Worm (Caenorhabditis elegans) whole organism, late embryonic: ENCODE results near the gene aagr-4.

ENCODE experiments used
- C08G9.2 ChIP-seq: sonication (generic microtip); optimal IDR thresholded peaks from 2 replicates; lab custom pipeline; 2016; ENCODE audit warnings: mild to moderate bottlenecking, missing genetic modification characterization, moderate library complexity, missing compliant biosample characterization
- K02D7.2 ChIP-seq: sonication (generic microtip); optimal IDR thresholded peaks from 2 replicates; lab custom pipeline; 2017; ENCODE audit warnings: mild to moderate bottlenecking, missing genetic modification characterization, missing compliant biosample characterization
- T23F11.4 ChIP-seq: fragments of 200-800 bp; sonication (Bioruptor generic); optimal IDR thresholded peaks from 2 replicates; lab custom pipeline; 2018; ENCODE audit warnings: mild to moderate bottlenecking, missing genetic modification characterization, missing compliant biosample characterization
- ahr-1 ChIP-seq: sonication (generic microtip); optimal IDR thresholded peaks from 2 replicates; lab custom pipeline; 2016; ENCODE audit warnings: missing genetic modification characterization, missing compliant biosample characterization
- ama-1 ChIP-seq: fragments of 150-350 bp; optimal IDR thresholded peaks from 2 replicates; lab custom pipeline; 2014
- ceh-18 ChIP-seq: sonication (generic microtip); optimal IDR thresholded peaks from 2 replicates; lab custom pipeline; 2016; ENCODE audit warnings: missing genetic modification characterization, missing compliant biosample characterization
- ceh-30 ChIP-seq: fragments of 150-350 bp; optimal IDR thresholded peaks from 2 replicates; lab custom pipeline; 2014; ENCODE audit warnings: missing biosample characterization, missing genetic modification characterization
- ceh-45 ChIP-seq: fragments of 200-800 bp; sonication (Bioruptor generic); IDR thresholded peaks from 2 replicates; pipeline ENCODE4 v1.3.6; 2022; ENCODE audit warnings: missing genetic modification reagents, missing genetic modification characterization, missing compliant biosample characterization
- ceh-48 ChIP-seq: sonication (generic microtip); optimal IDR thresholded peaks from 2 replicates; lab custom pipeline; 2016; ENCODE audit warnings: missing genetic modification characterization, inconsistent platforms, missing compliant biosample characterization
- che-1 ChIP-seq: sonication (generic microtip); optimal IDR thresholded peaks from 2 replicates; lab custom pipeline; 2016; ENCODE audit warnings: mild to moderate bottlenecking, missing genetic modification characterization, missing compliant biosample characterization
- dmd-4 ChIP-seq: sonication (generic microtip); optimal IDR thresholded peaks from 2 replicates; lab custom pipeline; 2016; ENCODE audit warnings: borderline replicate concordance, missing genetic modification characterization, missing compliant biosample characterization
- dve-1 ChIP-seq: sonication (generic microtip); optimal IDR thresholded peaks from 2 replicates; lab custom pipeline; 2017; ENCODE audit warnings: antibody characterized with exemption, mild to moderate bottlenecking, missing genetic modification characterization, missing compliant biosample characterization
- elt-2 ChIP-seq: sonication (generic microtip); optimal IDR thresholded peaks from 2 replicates; lab custom pipeline; 2016; ENCODE audit warnings: missing genetic modification reagents, missing genetic modification characterization, missing compliant biosample characterization
- elt-4 ChIP-seq: sonication (generic microtip); optimal IDR thresholded peaks from 2 replicates; lab custom pipeline; 2016; ENCODE audit warnings: missing genetic modification characterization, missing compliant biosample characterization
- ets-4 ChIP-seq: sonication (generic microtip); optimal IDR thresholded peaks from 2 replicates; lab custom pipeline; 2016; ENCODE audit warnings: missing genetic modification characterization, missing compliant biosample characterization
- fax-1 ChIP-seq: sonication (generic microtip); optimal IDR thresholded peaks from 2 replicates; lab custom pipeline; 2016; ENCODE audit warnings: missing genotype, missing genetic modification characterization, missing compliant biosample characterization
- fkh-10 ChIP-seq: fragments of 150-350 bp; optimal IDR thresholded peaks from 2 replicates; lab custom pipeline; 2014; ENCODE audit warnings: missing biosample characterization, missing genetic modification reagents, missing genetic modification characterization
- hlh-30 ChIP-seq: sonication (generic microtip); optimal IDR thresholded peaks from 2 replicates; lab custom pipeline; 2017; ENCODE audit warnings: antibody characterized with exemption, missing genetic modification characterization, missing compliant biosample characterization; ENCODE audit not compliant: insufficient read depth
- hlh-6 ChIP-seq: sonication (generic microtip); optimal IDR thresholded peaks from 2 replicates; lab custom pipeline; 2016; ENCODE audit warnings: missing genotype, missing genetic modification characterization, missing compliant biosample characterization
- hlh-8 ChIP-seq: sonication (generic microtip); optimal IDR thresholded peaks from 2 replicates; lab custom pipeline; 2016; ENCODE audit warnings: missing genotype, missing genetic modification characterization, missing compliant biosample characterization
- lim-6 ChIP-seq: sonication (generic microtip); optimal IDR thresholded peaks from 2 replicates; lab custom pipeline; 2016; ENCODE audit warnings: missing genetic modification characterization, missing compliant biosample characterization
- lin-11 ChIP-seq: fragments of 200-800 bp; sonication (Bioruptor generic); optimal IDR thresholded peaks from 2 replicates; lab custom pipeline; 2018; ENCODE audit warnings: mild to moderate bottlenecking, missing genetic modification characterization, missing compliant biosample characterization
- madf-2 ChIP-seq: sonication (generic microtip); optimal IDR thresholded peaks from 2 replicates; lab custom pipeline; 2017; ENCODE audit warnings: missing genetic modification characterization, missing compliant biosample characterization
- nfya-1 ChIP-seq: sonication (generic microtip); optimal IDR thresholded peaks from 2 replicates; lab custom pipeline; 2017; ENCODE audit warnings: missing genetic modification characterization, mild to moderate bottlenecking, missing compliant biosample characterization, antibody characterized with exemption, moderate library complexity
- pag-3 ChIP-seq: sonication (generic microtip); optimal IDR thresholded peaks from 2 replicates; lab custom pipeline; 2016; ENCODE audit warnings: missing compliant biosample characterization, missing genetic modification characterization, borderline replicate concordance
- pat-9 ChIP-seq: fragments of 200-800 bp; sonication (Bioruptor generic); optimal IDR thresholded peaks from 2 replicates; lab custom pipeline; 2018; ENCODE audit warnings: mild to moderate bottlenecking, missing genetic modification characterization, moderate library complexity, missing compliant biosample characterization
- pha-2 ChIP-seq: sonication (generic microtip); optimal IDR thresholded peaks from 2 replicates; lab custom pipeline; 2017; ENCODE audit warnings: mild to moderate bottlenecking, missing genetic modification characterization, missing compliant biosample characterization
- pqm-1 ChIP-seq: sonication (generic microtip); optimal IDR thresholded peaks from 2 replicates; lab custom pipeline; 2016; ENCODE audit warnings: missing genetic modification characterization, missing compliant biosample characterization
- ref-2 ChIP-seq: sonication (generic microtip); optimal IDR thresholded peaks from 2 replicates; lab custom pipeline; 2016; ENCODE audit warnings: missing genetic modification characterization, missing compliant biosample characterization
- rnt-1 ChIP-seq: sonication (generic microtip); optimal IDR thresholded peaks from 2 replicates; lab custom pipeline; 2016; ENCODE audit warnings: missing genetic modification characterization, missing compliant biosample characterization
- sox-4 ChIP-seq: sonication (generic microtip); optimal IDR thresholded peaks from 2 replicates; lab custom pipeline; 2017; ENCODE audit warnings: mild to moderate bottlenecking, missing genetic modification characterization, inconsistent platforms, missing compliant biosample characterization
- syd-9 ChIP-seq: sonication (generic microtip); optimal IDR thresholded peaks from 2 replicates; lab custom pipeline; 2016; ENCODE audit warnings: mild to moderate bottlenecking, missing genetic modification characterization, moderate library complexity, missing compliant biosample characterization
- tbx-7 ChIP-seq: sonication (generic microtip); optimal IDR thresholded peaks from 2 replicates; lab custom pipeline; 2016; ENCODE audit warnings: missing genotype, missing genetic modification characterization, missing compliant biosample characterization
- unc-3 ChIP-seq, 2 experiments: fragments of 200-800 bp in 1 of 2; sonication (Bioruptor generic) in 1 of 2; sonication (generic microtip) in 1 of 2; conservative IDR thresholded peaks in 1 of 2; optimal IDR thresholded peaks in 1 of 2; 2 replicates each; pipeline versions ENCODE4 v1.3.6 to Lab custom; 2016 to 2022; ENCODE audit warnings: missing compliant biosample characterization in 2 of 2, missing genetic modification characterization in 2 of 2, missing genetic modification reagents in 1 of 2
- unc-55 ChIP-seq: sonication (generic microtip); optimal IDR thresholded peaks from 2 replicates; lab custom pipeline; 2017; ENCODE audit warnings: missing biosample characterization, missing genetic modification reagents, missing genetic modification characterization
- unc-86 ChIP-seq: sonication (generic microtip); optimal IDR thresholded peaks from 2 replicates; lab custom pipeline; 2016; ENCODE audit warnings: missing genetic modification characterization, missing compliant biosample characterization
- zip-5 ChIP-seq: sonication (generic microtip); optimal IDR thresholded peaks from 2 replicates; lab custom pipeline; 2016; ENCODE audit warnings: missing genetic modification characterization, missing compliant biosample characterization

The aagr-4 gene

DNA sequence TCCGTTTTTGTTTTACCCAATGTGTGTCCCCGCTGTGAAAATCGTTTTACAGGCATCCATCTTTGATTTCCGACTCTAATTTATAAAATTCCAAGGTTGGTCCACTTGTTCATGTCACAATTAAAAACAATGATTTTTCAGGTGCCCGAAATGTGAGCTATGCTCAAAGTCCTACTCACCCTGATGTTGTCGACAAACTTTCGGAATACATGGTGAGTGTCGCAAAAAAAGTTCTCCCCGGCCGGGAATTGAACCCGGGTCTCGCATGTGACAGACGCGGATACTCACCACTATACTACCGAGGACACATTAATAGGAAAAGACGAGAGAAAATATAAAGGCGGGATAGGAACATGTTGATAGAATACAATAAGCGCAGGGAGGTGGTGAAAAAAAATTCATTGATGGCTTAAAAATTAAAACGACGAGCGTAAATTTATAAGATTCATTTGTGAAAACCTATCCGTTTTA is 29.2 kb downstream of the aagr-4 start, which contains the start of gene egl-17 (continued):
- peak; percentile 89 for TF ChIP-seq hlh-8 (tag; lab: Kevin White, UChicago)
- TF ChIP-seq unc-3 (GFP tag; conservative IDR thresholded peaks at IDR 0.05; lab: Robert Waterston, UW), result peak; percentile 92
- peak; percentile 90 for TF ChIP-seq unc-3 (tag; optimal IDR thresholded peaks at IDR 0.05; lab: Kevin White, UChicago)
- TF ChIP-seq hlh-6 (tag; lab: Kevin White, UChicago), result peak; percentile 92
- peak; percentile 90 for TF ChIP-seq madf-2 (tag; lab: Kevin White, UChicago)
- TF ChIP-seq ceh-48 (tag; lab: Kevin White, UChicago), result peak; percentile 78
- peak; percentile 92 for TF ChIP-seq elt-4
- TF ChIP-seq ama-1 (lab: Kevin White, UChicago), result no peak
- TF ChIP-seq hlh-30 (tag; lab: Kevin White, UChicago), result peak; percentile 91
- peak; percentile 91 for TF ChIP-seq T23F11.4
- peak; percentile 72 for TF ChIP-seq nfya-1 (tag; lab: Kevin White, UChicago)
- peak; percentile 89 for TF ChIP-seq ceh-45
- TF ChIP-seq elt-2 (tag; lab: Kevin White, UChicago), result peak; percentile 94
- TF ChIP-seq sox-4 (tag; lab: Kevin White, UChicago), result peak; percentile 93
- peak; percentile 83 for TF ChIP-seq unc-86 (tag; lab: Kevin White, UChicago)
- TF ChIP-seq lim-6 (tag; lab: Kevin White, UChicago), result peak; percentile 89
- TF ChIP-seq pag-3, result peak; percentile 75
- no peak for TF ChIP-seq ceh-30 (tag; lab: Kevin White, UChicago)
- TF ChIP-seq tbx-7 (tag; lab: Kevin White, UChicago), result peak; percentile 5
- TF ChIP-seq ahr-1 (tag; lab: Kevin White, UChicago), result peak; percentile 87
- peak; percentile 89 for TF ChIP-seq fax-1
- TF ChIP-seq pqm-1 (tag; lab: Kevin White, UChicago), result peak; percentile 71
- peak; percentile 91 for TF ChIP-seq syd-9
- TF ChIP-seq ets-4 (tag; lab: Kevin White, UChicago), result peak; percentile 76
- peak; percentile 84 for TF ChIP-seq dve-1
- TF ChIP-seq dmd-4 (tag; lab: Kevin White, UChicago), result peak; percentile 96
- TF ChIP-seq unc-55, result no peak
- peak; percentile 92 for TF ChIP-seq K02D7.2

DNA sequence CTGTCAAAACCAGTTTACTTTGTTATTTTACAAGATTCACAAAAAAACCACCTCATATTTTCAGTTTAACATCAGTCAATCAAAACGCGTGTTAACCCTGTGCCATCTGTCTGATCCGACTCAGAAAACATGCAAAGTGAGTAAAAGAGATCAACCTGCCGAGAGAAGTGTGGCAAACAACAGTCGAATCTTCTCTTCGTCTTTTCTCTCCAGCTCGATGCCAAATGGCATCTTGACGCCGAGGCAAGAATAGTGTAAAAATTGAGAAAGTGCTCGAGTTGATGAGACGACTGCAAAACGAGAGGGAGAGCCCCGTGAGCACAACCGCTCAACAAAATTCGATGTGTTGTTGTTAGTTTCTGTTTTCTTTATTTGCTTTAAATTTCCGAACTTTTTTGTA is 32.5 kb downstream of the aagr-4 start, which contains the start of gene B0310.1:
TSS of gene B0310.1 (plus strand) at position 310 of the 400 bp plus-strand sequence.
- TF ChIP-seq elt-4 (no peak), pha-2 (tag; lab: Kevin White, UChicago) (no peak), ref-2 (no peak), che-1 (tag; lab: Kevin White, UChicago) (no peak), C08G9.2 (tag; lab: Kevin White, UChicago) (no peak), unc-55 (peak; percentile 56), zip-5 (tag; lab: Kevin White, UChicago) (no peak), T23F11.4 (no peak), ceh-18 (peak; percentile 50), pat-9 (tag; lab: Kevin White, UChicago) (no peak), rnt-1 (no peak), unc-86 (tag; lab: Kevin White, UChicago) (no peak), lin-11 (tag; lab: Kevin White, UChicago) (no peak)

ce11 chrX:496795-497194 is 36.3 kb downstream of the aagr-4 start:
- no peak for TF ChIP-seq fkh-10
- TF ChIP-seq, all 69 proteins: peak for 0

ce11 chrX:498640-499039 is 38.2 kb downstream of the aagr-4 start:
- TF ChIP-seq C08G9.2 (tag; lab: Kevin White, UChicago) (no peak), zip-5 (tag; lab: Kevin White, UChicago) (no peak), ceh-30 (tag; lab: Kevin White, UChicago) (no peak), nfya-1 (tag; lab: Kevin White, UChicago) (no peak), unc-86 (tag; lab: Kevin White, UChicago) (no peak), pat-9 (tag; lab: Kevin White, UChicago) (no peak), pqm-1 (tag; lab: Kevin White, UChicago) (no peak), ceh-18 (no peak), lim-6 (tag; lab: Kevin White, UChicago) (no peak)
- TF ChIP-seq, all 69 proteins: peak for 0
